Worm (Caenorhabditis elegans) whole organism, L1 larva: ENCODE results near the gene T05A7.3.

ENCODE experiments used
- egl-27 ChIP-seq, 2 experiments: fragments of 150-350 bp in 1 of 2; sonication (generic microtip); optimal IDR thresholded peaks; 3 replicates each; lab custom pipeline; 2017 to 2018; ENCODE audit warnings: missing biosample characterization in 2 of 2, missing genetic modification characterization in 2 of 2, missing genetic modification reagents in 2 of 2
- grh-1 ChIP-seq: fragments of 200-800 bp; sonication (Bioruptor generic); IDR thresholded peaks from 2 replicates; pipeline ENCODE4 v1.3.6; 2022; ENCODE audit warnings: missing genetic modification reagents, missing genetic modification characterization, missing compliant biosample characterization
- zag-1 ChIP-seq: fragments of 150-350 bp; optimal IDR thresholded peaks from 2 replicates; lab custom pipeline; 2014; ENCODE audit warnings: missing biosample characterization, missing genetic modification characterization

- TF ChIP-seq egl-27 (tag; optimal IDR thresholded peaks at IDR 0.05; lab: Kevin White, UChicago) (no peak), grh-1 (GFP tag; lab: Robert Waterston, UW) (no peak), zag-1 (no peak)
These were observed 30.8 kb downstream of the T05A7.3 start, which contains the start of the genes F10G7.9 and tsn-1 for ce11 chrII:4706359-4706871.
